Worm (Caenorhabditis elegans) whole organism, late embryonic: ENCODE data around the gene Y38F1A.2.

Experiments
- K09A11.1 ChIP-seq: sonication (generic microtip); optimal IDR thresholded peaks from 2 replicates; lab custom pipeline; 2017; ENCODE audit warnings: antibody characterized with exemption, mild to moderate bottlenecking, missing genetic modification characterization, missing compliant biosample characterization; ENCODE audit not compliant: insufficient read depth
- ama-1 ChIP-seq: fragments of 150-350 bp; optimal IDR thresholded peaks from 2 replicates; lab custom pipeline; 2014
- ceh-9 ChIP-seq: sonication (generic microtip); optimal IDR thresholded peaks from 2 replicates; lab custom pipeline; 2016; ENCODE audit warnings: mild to moderate bottlenecking, missing genetic modification characterization, inconsistent platforms, missing compliant biosample characterization
- dmd-4 ChIP-seq: sonication (generic microtip); optimal IDR thresholded peaks from 2 replicates; lab custom pipeline; 2016; ENCODE audit warnings: borderline replicate concordance, missing genetic modification characterization, missing compliant biosample characterization
- elt-2 ChIP-seq: sonication (generic microtip); optimal IDR thresholded peaks from 2 replicates; lab custom pipeline; 2016; ENCODE audit warnings: missing genetic modification reagents, missing genetic modification characterization, missing compliant biosample characterization
- pag-3 ChIP-seq: sonication (generic microtip); optimal IDR thresholded peaks from 2 replicates; lab custom pipeline; 2016; ENCODE audit warnings: missing compliant biosample characterization, missing genetic modification characterization, borderline replicate concordance
- ttx-3 ChIP-seq: sonication (generic microtip); optimal IDR thresholded peaks from 2 replicates; lab custom pipeline; 2016; ENCODE audit warnings: missing genetic modification reagents, missing genetic modification characterization, missing compliant biosample characterization

- TF ChIP-seq pag-3 (tag; lab: Kevin White, UChicago) (no peak), ttx-3 (no peak), ceh-9 (tag; lab: Kevin White, UChicago) (no peak), elt-2 (tag; lab: Kevin White, UChicago) (no peak), K09A11.1 (no peak), ama-1 (lab: Kevin White, UChicago) (no peak), dmd-4 (tag; lab: Kevin White, UChicago) (no peak)
These were observed 36.8 kb downstream of the Y38F1A.2 start for ce11 chrII:12991594-12991993.
